Fruit fly (Drosophila melanogaster): ENCODE measurements around the gene hmw.

hmw gene

DNA sequence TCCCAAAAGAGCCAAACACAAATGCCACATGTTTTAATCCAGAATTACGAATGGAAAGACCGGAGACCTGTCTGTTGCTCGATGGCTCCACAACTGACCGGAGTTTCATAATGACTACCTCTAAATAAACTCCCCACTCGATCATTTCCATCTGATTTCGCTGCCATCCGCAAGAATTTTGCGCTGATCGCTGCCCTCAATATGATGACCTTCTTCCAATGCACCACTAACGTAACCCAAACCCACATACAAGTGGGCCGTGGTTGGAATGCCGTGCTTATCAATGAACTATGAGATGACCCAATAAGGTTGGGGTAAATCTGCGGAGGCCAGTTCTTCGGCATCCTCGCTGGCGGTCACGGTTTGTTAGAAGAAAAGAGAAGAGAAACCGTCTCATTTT is 23.2 kb downstream of the hmw start, which contains the start of gene CG14309:
CG14309 (minus strand) TSS at position 101 of the 400 bp plus-strand sequence.
- TF ChIP-seq noc (tag; optimal IDR thresholded peaks at IDR 0.05) = no peak

DNA sequence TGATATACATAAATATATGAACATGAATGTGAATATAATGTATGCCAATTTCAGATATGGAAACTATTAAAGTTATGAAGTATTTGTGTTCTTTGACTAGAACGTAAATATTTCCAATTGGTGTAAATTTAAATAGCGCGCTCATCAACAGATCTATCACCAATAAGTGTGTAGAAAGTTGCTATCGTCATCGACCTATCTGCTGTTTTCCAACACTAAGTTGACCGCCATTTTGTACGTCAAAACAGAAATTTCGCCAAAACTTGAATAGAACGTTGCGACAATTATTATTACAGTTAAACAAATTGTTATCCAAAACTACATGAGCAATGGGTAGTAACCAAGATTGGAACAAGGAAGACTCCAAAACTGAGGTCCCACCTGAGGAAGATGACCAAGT is 23.8 kb downstream of the hmw start, which contains the start of gene cona:
cona (plus strand) TSS at position 236 of the 400 bp plus-strand sequence.
- no peak for TF ChIP-seq noc (tag; optimal IDR thresholded peaks at IDR 0.05)

DNA sequence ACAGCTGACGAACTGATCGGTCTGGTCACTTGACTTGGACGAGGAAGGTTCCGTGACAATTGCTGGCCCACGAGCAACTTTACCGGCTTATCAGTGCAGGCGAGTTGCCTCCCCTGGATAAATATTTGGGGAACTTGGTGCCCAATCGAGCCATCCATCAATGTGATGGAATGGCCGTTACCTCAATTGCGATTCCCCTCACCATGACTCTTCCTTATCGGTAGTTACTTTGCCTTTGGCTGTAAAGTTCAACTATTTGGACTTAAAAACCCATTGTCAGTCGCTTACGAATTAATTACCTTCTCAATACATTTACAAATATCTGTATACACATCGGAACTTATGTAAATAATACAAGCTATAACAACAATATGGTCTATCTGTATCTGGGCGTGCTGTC is 28.0 kb downstream of the hmw start, which contains the start of gene Vha100-4:
Vha100-4 (minus strand) TSS at position 16 of the 400 bp plus-strand sequence.
- TF ChIP-seq noc (tag; optimal IDR thresholded peaks at IDR 0.05) = no peak

DNA sequence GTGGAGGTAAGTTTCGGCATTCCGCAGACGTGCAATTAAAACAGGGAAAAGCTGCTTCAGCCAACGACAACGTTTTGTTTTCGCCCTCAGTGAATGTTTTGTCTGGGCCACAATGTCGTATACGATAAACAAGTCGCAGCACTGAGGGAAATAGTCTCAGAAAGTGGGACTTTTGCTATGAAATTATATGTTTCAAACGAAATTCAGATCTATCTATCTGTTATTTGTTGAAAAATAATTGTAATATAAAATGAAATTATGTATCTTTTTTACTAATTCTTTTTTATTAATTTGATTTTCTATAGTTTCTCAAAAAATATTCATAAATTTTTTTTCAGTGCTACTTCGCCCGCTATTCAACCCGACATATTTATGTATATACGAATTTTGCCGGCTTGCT is 31.6 kb downstream of the hmw start:
- TF ChIP-seq noc (tag; optimal IDR thresholded peaks at IDR 0.05) = peak; percentile 55

DNA sequence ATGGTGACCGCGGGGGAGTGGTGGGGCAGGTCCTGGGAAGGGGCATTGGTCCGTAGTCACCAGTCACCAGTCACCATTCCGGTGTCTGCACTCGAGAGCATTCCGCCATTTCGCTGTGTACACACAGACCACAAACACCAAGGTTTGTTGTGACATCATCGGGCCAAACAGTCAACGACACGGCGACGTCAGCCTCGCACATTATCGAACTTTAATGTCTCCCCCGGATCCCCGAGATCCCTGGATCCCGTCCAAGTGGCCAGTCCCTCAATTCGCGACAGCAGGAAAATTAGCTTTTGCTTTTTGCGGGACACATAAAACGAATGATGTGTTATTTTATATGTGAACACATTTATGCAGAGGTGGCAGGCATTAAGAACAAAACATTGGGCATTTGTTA is 33.1 kb downstream of the hmw start:
- TF ChIP-seq noc (tag; optimal IDR thresholded peaks at IDR 0.05) = no peak

DNA sequence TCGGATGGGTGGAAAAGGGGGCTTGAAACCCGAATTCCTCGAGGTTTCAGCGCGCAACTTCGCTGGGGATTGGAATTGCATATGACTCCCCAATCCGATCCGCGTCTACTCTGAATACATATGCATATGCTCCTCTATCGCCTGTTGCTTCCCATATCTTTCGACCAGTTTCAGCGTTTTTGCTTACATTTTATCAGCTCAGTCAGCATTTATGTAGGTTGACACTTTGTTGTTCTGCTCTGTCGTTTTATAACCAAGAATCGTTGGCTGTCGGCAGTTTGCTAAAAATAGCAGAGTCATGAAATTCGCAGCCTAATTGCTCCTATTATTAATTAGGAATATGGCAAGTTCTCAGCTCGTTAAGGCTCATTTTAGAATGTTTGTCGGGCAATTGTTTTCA is 33.9 kb downstream of the hmw start:
- TF ChIP-seq noc (tag; optimal IDR thresholded peaks at IDR 0.05) = no peak

DNA sequence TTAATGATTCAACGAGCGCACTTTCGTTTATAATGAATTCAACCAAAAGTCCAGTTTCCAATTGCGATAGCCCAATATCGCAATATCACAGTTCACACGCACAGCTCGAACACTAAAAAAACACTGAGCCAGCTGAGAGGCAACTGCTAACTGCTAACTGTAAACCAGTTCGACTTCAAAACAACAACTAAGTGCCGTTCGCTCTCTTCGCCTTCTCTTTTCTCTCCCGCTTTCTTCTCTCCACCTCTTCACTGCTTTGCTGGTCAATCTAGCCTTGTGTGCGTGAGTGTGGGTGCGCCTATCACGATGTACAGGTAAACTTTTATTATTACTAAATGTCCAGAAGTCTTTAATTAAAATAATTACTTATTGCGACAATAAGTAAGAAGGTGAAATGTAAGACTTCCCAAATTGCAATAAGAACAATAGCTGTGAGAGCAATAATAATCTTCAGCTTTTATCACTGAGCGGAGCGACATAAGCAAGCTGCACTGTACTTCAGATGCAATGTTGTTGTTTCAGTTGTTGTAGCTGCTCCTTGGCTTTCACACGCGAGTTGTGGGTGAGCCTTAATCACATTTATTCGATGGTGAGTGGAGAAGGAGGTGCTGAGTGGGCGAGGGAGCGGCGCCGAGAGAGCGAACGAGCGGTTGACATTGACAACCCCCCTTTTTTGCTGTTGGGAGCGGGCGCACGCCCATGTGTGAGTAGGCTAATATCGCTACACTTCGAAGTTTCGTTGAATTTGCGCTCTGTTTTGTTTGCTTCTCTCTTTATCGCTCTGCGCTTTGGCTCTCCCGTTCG is 35.2 kb downstream of the hmw start, which contains the start of gene Vti1b:
Vti1b (plus strand) TSS at position 195 of the 804 bp plus-strand sequence.
- peak; percentile 95 for TF ChIP-seq noc (tag; optimal IDR thresholded peaks at IDR 0.05)

DNA sequence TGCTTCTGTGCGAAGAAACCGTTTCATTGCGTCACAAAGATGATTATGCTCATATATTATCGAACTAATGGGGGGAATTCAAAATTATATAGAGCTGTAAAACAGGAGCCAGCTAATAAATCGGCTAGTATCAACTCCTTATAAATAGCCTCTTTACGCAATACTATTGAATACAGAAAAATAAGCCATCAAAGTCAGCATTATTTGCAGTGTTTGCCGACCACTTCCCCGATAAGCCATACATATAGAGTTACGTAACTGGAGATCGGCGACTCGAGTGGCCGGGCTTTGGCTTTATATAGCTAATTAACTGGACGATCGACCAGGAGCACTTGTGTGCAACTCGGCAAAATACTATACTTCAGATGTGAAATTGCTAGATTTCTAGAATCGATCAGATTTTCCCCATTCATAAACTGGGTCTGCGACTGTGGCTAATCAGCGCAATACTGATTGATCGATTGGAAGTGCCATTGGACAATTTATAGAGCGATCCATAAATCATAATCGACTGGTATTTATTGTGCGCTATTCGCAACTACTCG is 36.1 kb downstream of the hmw start:
- TF ChIP-seq noc (tag; optimal IDR thresholded peaks at IDR 0.05) = no peak

DNA sequence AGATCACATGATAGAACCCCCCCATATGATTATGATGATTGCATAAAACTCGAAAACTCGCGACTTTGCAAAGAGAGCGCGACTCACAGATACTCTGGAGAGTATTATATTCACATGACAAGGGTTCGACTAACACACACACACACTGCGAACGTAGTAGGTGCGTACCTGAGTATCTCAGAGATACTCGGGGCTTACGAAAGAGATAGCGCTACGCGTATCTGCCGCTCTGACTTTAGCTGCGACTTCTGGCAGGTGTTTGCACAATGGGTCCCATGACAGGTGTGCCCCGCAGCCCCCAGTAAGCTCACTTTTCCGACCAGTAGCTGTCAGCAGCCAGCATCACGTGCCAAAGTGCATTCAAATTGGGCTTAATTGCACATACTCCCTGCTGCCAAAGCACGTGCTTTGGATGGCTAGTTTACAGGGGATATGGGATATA is 36.7 kb downstream of the hmw start:
- no peak for TF ChIP-seq noc (tag; optimal IDR thresholded peaks at IDR 0.05)

DNA sequence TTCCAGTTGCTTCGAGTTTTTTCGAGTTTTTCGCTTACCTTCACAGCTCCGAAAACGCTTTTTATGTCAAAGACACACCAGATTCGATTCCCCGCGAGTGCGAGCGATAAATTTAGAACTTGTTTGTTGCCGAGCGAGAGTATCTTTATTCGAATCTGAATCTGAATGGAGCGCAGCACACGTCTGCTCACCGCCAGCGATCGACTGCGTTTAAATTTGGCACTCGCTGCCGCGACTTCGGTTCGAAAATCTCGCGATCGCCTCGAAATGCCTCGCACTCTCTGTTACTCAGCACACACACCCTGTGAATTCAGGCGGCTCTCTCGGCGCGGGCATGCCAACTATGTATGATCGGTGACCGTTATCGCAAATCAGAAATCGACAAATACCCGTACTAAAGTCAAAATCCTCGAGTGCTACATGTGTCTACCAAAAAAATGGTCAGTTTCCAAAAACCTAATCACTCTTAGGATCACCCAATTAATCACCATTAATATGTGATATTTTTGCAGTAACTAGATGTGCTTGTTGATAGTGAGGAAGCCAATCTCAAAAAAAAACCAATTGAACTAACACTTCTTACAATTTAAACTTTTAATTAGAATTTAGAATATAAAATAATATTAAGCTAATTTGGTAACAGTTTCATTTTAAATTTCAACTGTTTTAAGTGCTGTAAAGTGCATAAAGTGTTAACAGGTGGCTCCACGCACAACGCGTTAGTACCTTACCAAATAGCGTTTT is 37.3 kb downstream of the hmw start, which contains the start of gene Vha100-2:
Vha100-2 (minus strand) TSS at position 216 of the 744 bp plus-strand sequence.
- TF ChIP-seq noc (tag; optimal IDR thresholded peaks at IDR 0.05) = peak; percentile 47

DNA sequence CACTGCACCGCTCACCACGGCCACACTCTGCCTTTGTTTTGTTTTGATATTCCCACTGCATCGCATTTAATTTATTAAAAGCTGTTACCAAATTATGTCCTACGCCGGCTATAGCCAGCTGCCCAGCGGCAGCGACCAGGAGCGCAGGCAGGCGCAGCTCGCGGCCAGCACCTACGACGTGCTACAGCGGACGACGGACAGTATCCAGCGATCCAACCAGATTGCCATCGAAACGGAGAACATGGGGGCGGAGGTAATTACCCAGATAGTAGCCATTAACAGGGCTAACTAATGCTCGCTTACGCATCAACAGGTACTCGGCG is 37.9 kb downstream of the hmw start:
- no peak for TF ChIP-seq noc (tag; optimal IDR thresholded peaks at IDR 0.05)

DNA sequence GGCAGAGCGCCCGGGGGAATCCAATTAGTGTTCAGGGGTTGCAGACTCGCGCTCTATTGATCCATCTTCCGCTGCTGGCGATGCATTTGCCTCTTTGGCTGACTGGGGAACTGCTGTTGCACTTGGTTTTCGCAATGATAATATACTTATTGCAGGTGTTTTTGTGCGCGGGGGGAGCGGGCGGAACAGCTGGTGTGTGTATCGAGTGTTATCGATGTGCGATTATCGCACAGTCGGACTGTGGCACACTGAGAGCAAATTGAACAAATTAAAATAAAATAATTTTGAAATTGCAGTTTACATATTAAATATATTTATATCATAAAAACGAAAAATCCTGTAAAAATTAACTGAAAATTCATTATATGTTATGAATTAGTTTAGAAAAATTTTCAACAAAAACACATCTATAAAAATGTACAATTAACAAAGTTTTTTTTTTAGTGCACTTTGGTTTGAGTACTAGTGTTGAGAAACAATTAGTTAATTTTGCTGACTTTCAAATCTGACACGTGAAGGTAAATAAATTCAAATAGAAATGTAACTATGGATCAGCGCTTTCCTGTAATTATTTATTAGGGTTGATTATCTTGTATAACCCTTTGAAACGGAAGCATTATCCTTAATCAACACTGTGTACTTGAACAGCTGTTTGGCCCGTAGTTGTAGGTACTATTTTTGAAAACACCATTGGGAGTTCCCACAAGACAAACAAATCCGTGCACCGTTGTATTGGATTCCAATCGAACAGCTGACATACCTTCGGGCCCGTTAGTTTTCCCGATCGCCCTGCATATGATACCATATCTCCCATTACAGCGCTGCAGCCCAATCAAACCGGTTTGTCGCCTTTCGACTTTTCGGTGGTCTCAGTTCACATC is 41.0 kb downstream of the hmw start, which contains the start of the genes Wdr37 and koko:
Wdr37 (minus strand) TSS at position 168 of the 881 bp plus-strand sequence.
koko (plus strand) TSS at position 478 of the 881 bp plus-strand sequence.
- TF ChIP-seq noc (tag; optimal IDR thresholded peaks at IDR 0.05) = peak; percentile 96

DNA sequence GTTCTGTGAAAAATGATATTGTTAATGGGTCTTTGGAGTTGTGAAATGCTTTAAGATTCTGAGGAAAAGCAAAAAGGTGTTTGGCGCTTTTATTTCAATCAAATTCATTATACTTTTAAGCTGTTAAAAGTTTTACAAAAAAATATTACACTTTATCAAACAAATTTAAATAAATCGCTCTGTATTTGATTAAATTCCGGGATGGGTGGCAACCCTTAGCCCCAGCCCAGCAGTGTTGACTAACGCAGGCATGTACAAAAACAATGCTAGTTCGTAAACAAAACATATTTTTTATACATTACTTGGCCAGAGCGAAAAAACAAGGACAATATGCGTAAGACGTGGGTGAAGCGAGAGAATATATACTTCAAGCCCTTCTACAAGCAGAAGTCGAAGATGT is 42.9 kb downstream of the hmw start, which contains the start of gene CG7685:
CG7685 (plus strand) TSS at position 228 of the 400 bp plus-strand sequence.
- TF ChIP-seq noc (tag; optimal IDR thresholded peaks at IDR 0.05) = peak; percentile 77

DNA sequence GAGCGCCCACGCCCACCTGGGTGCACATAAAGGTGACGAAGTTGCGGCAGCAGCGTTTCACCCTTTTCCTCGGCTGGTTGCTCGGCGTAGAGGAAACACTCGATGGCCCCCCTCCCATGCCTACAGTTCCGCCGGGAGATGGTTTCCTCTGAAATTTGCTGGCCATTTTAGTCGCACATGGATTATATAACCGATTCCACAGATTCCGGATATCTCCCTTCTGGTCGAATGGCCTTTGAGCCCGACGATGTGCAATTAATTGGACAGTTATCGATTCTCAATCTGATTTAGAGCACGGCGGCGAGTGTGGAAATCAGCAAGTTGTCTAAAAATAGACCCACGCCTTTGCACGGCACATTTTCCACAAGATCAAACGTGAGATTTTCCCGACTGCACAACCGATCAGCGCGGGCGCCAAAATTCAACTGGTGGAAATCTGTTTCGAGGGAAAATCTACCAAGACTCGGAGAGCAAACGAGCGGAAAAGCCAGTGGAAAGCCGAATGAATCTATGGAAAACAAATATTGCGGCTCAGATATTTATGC is 49.5 kb downstream of the hmw start, which contains the start of gene CG10864:
CG10864 (minus strand) TSS at position 427 of the 545 bp plus-strand sequence.
- TF ChIP-seq noc (tag; optimal IDR thresholded peaks at IDR 0.05) = no peak

Data from whole organism, larva.